Worm (Caenorhabditis elegans) whole organism, L2 larva: ENCODE measurements around the gene cutc-1.
A peak's percentile ranks its signal among the peaks of the same experiment; 100 is the strongest.

Experiments
- ama-1 ChIP-seq: fragments of 150-350 bp; optimal IDR thresholded peaks from 2 replicates; lab custom pipeline; 2018; ENCODE audit warnings: inconsistent platforms
- nhr-10 ChIP-seq: sonication (generic microtip); optimal IDR thresholded peaks from 2 replicates; lab custom pipeline; 2017; ENCODE audit warnings: missing biosample characterization, missing genetic modification characterization
- snpc-4 ChIP-seq: fragments of 150-350 bp; optimal IDR thresholded peaks from 2 replicates; lab custom pipeline; 2014; ENCODE audit warnings: missing biosample characterization, missing genetic modification characterization
- ztf-11 ChIP-seq: sonication (generic microtip); optimal IDR thresholded peaks from 2 replicates; lab custom pipeline; 2017; ENCODE audit warnings: missing biosample characterization, missing genetic modification characterization

DNA sequence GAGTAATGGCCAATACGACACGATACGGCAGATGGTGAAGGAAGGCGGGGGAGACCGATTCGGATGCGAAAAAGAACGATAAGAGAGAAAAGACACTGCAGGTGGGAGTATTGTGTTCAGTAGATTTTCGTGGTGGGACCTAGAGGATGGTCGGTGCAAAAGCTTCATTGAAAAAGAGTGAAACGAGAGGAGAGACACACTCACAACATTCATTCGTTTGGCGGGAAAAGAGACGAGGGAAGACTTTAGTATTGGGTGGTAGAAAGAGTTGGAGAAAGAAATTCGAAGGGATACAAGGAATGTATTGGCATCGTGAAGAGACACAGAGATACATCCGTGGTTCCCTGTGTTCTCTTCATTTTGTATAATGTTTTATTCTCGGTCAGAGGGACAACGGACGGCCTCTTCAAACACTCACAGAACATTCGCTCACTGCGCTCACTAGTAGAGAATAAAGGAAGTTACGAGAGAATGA lies 47.0 kb downstream of the cutc-1 start:
- no peak for TF ChIP-seq nhr-10
- no peak for TF ChIP-seq ztf-11 (tag; lab: Kevin White, UChicago)
- peak; percentile 70 for TF ChIP-seq snpc-4 (tag; lab: Kevin White, UChicago)
- TF ChIP-seq ama-1, result no peak
